Fruit fly (Drosophila melanogaster): ENCODE data around the gene CG13293.
A peak's percentile ranks its signal among the peaks of the same experiment; 100 is the strongest.

DNA sequence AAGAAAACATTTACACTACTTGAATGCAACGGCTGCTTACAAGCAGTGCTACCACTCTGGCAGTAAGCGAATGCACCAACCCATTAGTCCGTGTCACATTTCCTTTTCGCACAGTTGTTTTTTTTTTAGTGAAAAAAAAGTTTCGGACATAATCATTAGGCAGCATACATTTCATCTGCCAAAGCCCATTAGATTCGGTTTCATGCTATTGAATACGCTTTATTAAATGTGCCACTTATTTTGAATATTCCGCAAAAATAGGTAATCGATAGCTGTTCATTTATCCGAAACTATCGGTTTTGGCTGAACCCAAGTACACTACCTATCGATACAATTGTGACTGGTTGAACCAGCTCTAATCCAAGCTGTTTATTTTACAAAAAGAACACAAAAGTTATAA, 27.9 kb upstream of the CG13293 start, which contains the start of gene tant:
- TF ChIP-seq jing (GFP tag; optimal IDR thresholded peaks at IDR 0.05) (no peak), tio (GFP tag; optimal IDR thresholded peaks at IDR 0.05) (no peak), lbe (GFP tag; optimal IDR thresholded peaks at IDR 0.05) (no peak), ind (GFP tag; optimal IDR thresholded peaks at IDR 0.05) (no peak), Antp (GFP tag; optimal IDR thresholded peaks at IDR 0.05) (peak; percentile 2), Dll (GFP tag; IDR thresholded peaks at IDR 0.05; ENCODE audit: partially characterized antibody) (peak; percentile 95), Dek (tag; optimal IDR thresholded peaks at IDR 0.05) (no peak), CG5180 (GFP tag; optimal IDR thresholded peaks at IDR 0.05) (no peak), trh (GFP tag; optimal IDR thresholded peaks at IDR 0.05) (no peak), CG9215 (GFP tag; IDR thresholded peaks at IDR 0.05) (no peak), CG7987 (GFP tag; optimal IDR thresholded peaks at IDR 0.05) (no peak), crol (GFP tag; IDR thresholded peaks at IDR 0.05) (no peak)
